Fruit fly (Drosophila melanogaster) whole organism, embryonic: ENCODE measurements around the gene Send2.
A peak's percentile ranks its signal among the peaks of the same experiment; 100 is the strongest.

ENCODE experiments used
- Blimp-1 ChIP-seq: fragments of 200-800 bp; sonication (Bioruptor generic); optimal IDR thresholded peaks from 3 replicates; lab custom pipeline; 2018; ENCODE audit warnings: missing biosample characterization, missing genetic modification characterization, mild to moderate bottlenecking, moderate library complexity, missing genetic modification reagents
- CG10462 ChIP-seq: fragments of 200-800 bp; sonication (Bioruptor generic); optimal IDR thresholded peaks from 2 replicates; lab custom pipeline; 2016; ENCODE audit warnings: missing biosample characterization, missing genetic modification characterization
- CG11456 ChIP-seq: fragments of 200-800 bp; sonication (Bioruptor generic); IDR thresholded peaks from 3 replicates; pipeline ENCODE4 v1.3.6; 2022; ENCODE audit warnings: missing biosample characterization, missing genetic modification characterization
- CG11504 ChIP-seq: fragments of 200-800 bp; sonication (Bioruptor generic); optimal IDR thresholded peaks from 3 replicates; lab custom pipeline; 2019; ENCODE audit warnings: missing biosample characterization, mild to moderate bottlenecking, missing genetic modification characterization, moderate library complexity
- CG11696 ChIP-seq: fragments of 200-800 bp; sonication (Bioruptor generic); IDR thresholded peaks from 2 replicates; pipeline ENCODE4 v1.3.6; 2022; ENCODE audit warnings: missing biosample characterization, missing genetic modification characterization
- CG12104 ChIP-seq: fragments of 200-800 bp; sonication (Bioruptor generic); optimal IDR thresholded peaks from 3 replicates; lab custom pipeline; 2016; ENCODE audit warnings: missing biosample characterization, missing genetic modification characterization
- CG12391 ChIP-seq: fragments of 200-800 bp; sonication (Bioruptor generic); optimal IDR thresholded peaks from 3 replicates; lab custom pipeline; 2018; ENCODE audit warnings: missing biosample characterization, mild to moderate bottlenecking, missing genetic modification characterization, moderate library complexity
- CG12769 ChIP-seq: fragments of 200-800 bp; sonication (Bioruptor generic); optimal IDR thresholded peaks from 2 replicates; lab custom pipeline; 2019; ENCODE audit warnings: missing biosample characterization, mild to moderate bottlenecking, missing genetic modification characterization, moderate library complexity
- CG13894 ChIP-seq: fragments of 200-800 bp; sonication (Bioruptor generic); optimal IDR thresholded peaks from 3 replicates; lab custom pipeline; 2018; ENCODE audit warnings: missing biosample characterization, mild to moderate bottlenecking, missing genetic modification characterization, moderate library complexity
- CG15601 ChIP-seq: fragments of 200-800 bp; sonication (Bioruptor generic); optimal IDR thresholded peaks from 3 replicates; lab custom pipeline; 2019; ENCODE audit warnings: missing biosample characterization, mild to moderate bottlenecking, missing genetic modification characterization, moderate library complexity
- CG17361 ChIP-seq: fragments of 200-800 bp; sonication (Bioruptor generic); IDR thresholded peaks from 3 replicates; pipeline ENCODE4 v1.3.6; 2022; ENCODE audit warnings: missing biosample characterization, missing genetic modification characterization
- CG18262 ChIP-seq: fragments of 200-800 bp; optimal IDR thresholded peaks from 3 replicates; lab custom pipeline; 2019; ENCODE audit warnings: missing biosample characterization, mild to moderate bottlenecking, missing genetic modification characterization, moderate library complexity
- CG2202 ChIP-seq: fragments of 200-800 bp; sonication (Bioruptor generic); optimal IDR thresholded peaks from 2 replicates; lab custom pipeline; 2018; ENCODE audit warnings: missing biosample characterization, mild to moderate bottlenecking, missing genetic modification characterization
- CG2889 ChIP-seq: fragments of 200-800 bp; sonication (Bioruptor generic); IDR thresholded peaks from 3 replicates; pipeline ENCODE4 v1.3.6; 2022; ENCODE audit warnings: missing biosample characterization, missing genetic modification characterization
- CG4282 ChIP-seq: fragments of 200-800 bp; sonication (Bioruptor generic); optimal IDR thresholded peaks from 2 replicates; lab custom pipeline; 2016; ENCODE audit warnings: missing biosample characterization, missing genetic modification characterization
- CG4424 ChIP-seq: fragments of 200-800 bp; sonication (Bioruptor generic); optimal IDR thresholded peaks from 3 replicates; lab custom pipeline; 2016; ENCODE audit warnings: missing biosample characterization, missing genetic modification characterization
- CG4820 ChIP-seq: fragments of 200-800 bp; sonication (Bioruptor generic); optimal IDR thresholded peaks from 3 replicates; lab custom pipeline; 2016; ENCODE audit warnings: missing biosample characterization, missing genetic modification characterization
- CG6791 ChIP-seq: fragments of 200-800 bp; sonication (Bioruptor generic); IDR thresholded peaks from 3 replicates; pipeline ENCODE4 v1.3.6; 2022; ENCODE audit warnings: missing biosample characterization, missing genetic modification characterization; ENCODE audit not compliant: partially characterized antibody
- CG7556 ChIP-seq: fragments of 200-800 bp; sonication (Bioruptor generic); optimal IDR thresholded peaks from 2 replicates; lab custom pipeline; 2017; ENCODE audit warnings: missing biosample characterization, mild to moderate bottlenecking, missing genetic modification characterization
- CG8089 ChIP-seq: fragments of 200-800 bp; sonication (Bioruptor generic); optimal IDR thresholded peaks from 3 replicates; lab custom pipeline; 2016; ENCODE audit warnings: missing biosample characterization, missing genetic modification characterization
- CG8765 ChIP-seq: fragments of 200-800 bp; sonication (Bioruptor generic); IDR thresholded peaks from 2 replicates; pipeline ENCODE4 v1.3.6; 2022; ENCODE audit warnings: missing biosample characterization, missing genetic modification characterization
- Dad ChIP-seq: fragments of 200-800 bp; sonication (Bioruptor generic); optimal IDR thresholded peaks from 3 replicates; lab custom pipeline; 2016; ENCODE audit warnings: missing biosample characterization, missing genetic modification characterization
- Dek ChIP-seq: fragments of 200-800 bp; sonication (Bioruptor generic); optimal IDR thresholded peaks from 3 replicates; lab custom pipeline; 2019; ENCODE audit warnings: missing biosample characterization, mild to moderate bottlenecking, missing genetic modification characterization, moderate library complexity
- Doc2 ChIP-seq: fragments of 200-800 bp; sonication (Bioruptor generic); IDR thresholded peaks from 2 replicates; pipeline ENCODE4 v1.3.6; 2022; ENCODE audit warnings: missing biosample characterization, missing genetic modification characterization
- Hey ChIP-seq: fragments of 200-800 bp; sonication (Bioruptor generic); optimal IDR thresholded peaks from 3 replicates; lab custom pipeline; 2018; ENCODE audit warnings: missing biosample characterization, mild to moderate bottlenecking, missing genetic modification characterization
- Lhr ChIP-seq: fragments of 200-800 bp; sonication (Bioruptor generic); optimal IDR thresholded peaks from 3 replicates; lab custom pipeline; 2017; ENCODE audit warnings: mild to moderate bottlenecking, missing biosample characterization, missing genetic modification reagents, missing genetic modification characterization
- Med ChIP-seq: fragments of 200-800 bp; sonication (Bioruptor generic); peaks from one replicate; lab custom pipeline; 2016; ENCODE audit warnings: missing biosample characterization, missing genetic modification characterization, mild to moderate bottlenecking, inconsistent platforms, moderate library complexity
- NK7.1 ChIP-seq: fragments of 200-800 bp; sonication (Bioruptor generic); optimal IDR thresholded peaks from 3 replicates; lab custom pipeline; 2016; ENCODE audit warnings: missing biosample characterization, missing genetic modification characterization
- Oaz ChIP-seq: fragments of 200-800 bp; sonication (Bioruptor generic); IDR thresholded peaks from 2 replicates; pipeline ENCODE4 v1.3.6; 2022; ENCODE audit warnings: missing biosample characterization, missing genetic modification characterization
- Pdp1 ChIP-seq, 2 experiments: fragments of 200-800 bp; sonication (Bioruptor generic); optimal IDR thresholded peaks; 3 replicates each; lab custom pipeline; 2016; ENCODE audit warnings: missing biosample characterization in 2 of 2, missing genetic modification characterization in 2 of 2, mild to moderate bottlenecking in 1 of 2, moderate library complexity in 1 of 2
- Ravus ChIP-seq: fragments of 200-800 bp; sonication (Bioruptor generic); IDR thresholded peaks from 2 replicates; pipeline ENCODE4 v1.3.6; 2022; ENCODE audit warnings: missing biosample characterization, missing genetic modification characterization
- TFAM ChIP-seq: fragments of 200-800 bp; sonication (Bioruptor generic); optimal IDR thresholded peaks from 2 replicates; lab custom pipeline; 2017; ENCODE audit warnings: missing biosample characterization, missing genetic modification characterization, inconsistent platforms
- Tbp ChIP-seq: fragments of >200 bp; optimal IDR thresholded peaks from 2 replicates; lab custom pipeline; 2018; ENCODE audit warnings: missing biosample characterization, missing genetic modification characterization
- Trl ChIP-seq, 3 experiments: fragments of >200 bp in 2 of 3; fragments of 200-800 bp in 1 of 3; sonication (Bioruptor generic) in 1 of 3; optimal IDR thresholded peaks; 2 replicates in 1 of 3; 3 replicates in 2 of 3; lab custom pipeline; 2016 to 2017; ENCODE audit warnings: missing biosample characterization in 1 of 3, missing genetic modification characterization in 1 of 3
- bigmax ChIP-seq: fragments of 200-800 bp; sonication (Bioruptor generic); optimal IDR thresholded peaks from 2 replicates; lab custom pipeline; 2018; ENCODE audit warnings: missing biosample characterization, mild to moderate bottlenecking, missing genetic modification characterization
- bsh ChIP-seq, 2 experiments: fragments of 200-800 bp; sonication (Bioruptor generic); optimal IDR thresholded peaks; 2 replicates each; lab custom pipeline; 2017 to 2018; ENCODE audit warnings: mild to moderate bottlenecking in 2 of 2, missing biosample characterization in 2 of 2, missing genetic modification characterization in 2 of 2, moderate library complexity in 1 of 2
- corto ChIP-seq: fragments of 200-800 bp; sonication (Bioruptor generic); optimal IDR thresholded peaks from 2 replicates; lab custom pipeline; 2016; ENCODE audit warnings: missing biosample characterization, mild to moderate bottlenecking, missing genetic modification characterization, moderate library complexity
- dan ChIP-seq: fragments of 200-800 bp; sonication (Bioruptor generic); IDR thresholded peaks from 2 replicates; pipeline ENCODE4 v1.3.6; 2022; ENCODE audit warnings: missing biosample characterization, missing genetic modification characterization
- dpn ChIP-seq, 2 experiments: fragments of 200-800 bp; sonication (Bioruptor generic); optimal IDR thresholded peaks; 3 replicates each; lab custom pipeline; 2016; ENCODE audit warnings: missing biosample characterization in 2 of 2, missing genetic modification characterization in 2 of 2
- fu2 ChIP-seq: fragments of 200-800 bp; sonication (Bioruptor generic); optimal IDR thresholded peaks from 2 replicates; lab custom pipeline; 2016; ENCODE audit warnings: missing biosample characterization, missing genetic modification characterization
- gt ChIP-seq: fragments of 200-800 bp; sonication (Bioruptor generic); IDR thresholded peaks from 2 replicates; pipeline ENCODE4 v1.3.6; 2022; ENCODE audit warnings: missing biosample characterization, missing genetic modification characterization
- kay ChIP-seq: fragments of 200-800 bp; sonication (Bioruptor generic); optimal IDR thresholded peaks from 2 replicates; lab custom pipeline; 2016; ENCODE audit warnings: missing biosample characterization, missing genetic modification characterization
- kni ChIP-seq: fragments of 200-800 bp; sonication (Bioruptor generic); optimal IDR thresholded peaks from 3 replicates; lab custom pipeline; 2017; ENCODE audit warnings: mild to moderate bottlenecking, missing biosample characterization, missing genetic modification reagents, missing genetic modification characterization
- lbe ChIP-seq: fragments of 200-800 bp; sonication (Bioruptor generic); optimal IDR thresholded peaks from 2 replicates; lab custom pipeline; 2016; ENCODE audit warnings: missing biosample characterization, mild to moderate bottlenecking, missing genetic modification characterization
- mam ChIP-seq: fragments of 200-800 bp; sonication (Bioruptor generic); optimal IDR thresholded peaks from 3 replicates; lab custom pipeline; 2016; ENCODE audit warnings: missing biosample characterization, missing genetic modification characterization
- pan ChIP-seq, 4 experiments: fragments of >200 bp in 3 of 4; fragments of 200-800 bp in 1 of 4; sonication (Bioruptor generic) in 1 of 4; optimal IDR thresholded peaks in 3 of 4; IDR thresholded peaks in 1 of 4; 2 replicates each; pipeline versions ENCODE4 v1.3.6 to Lab custom; 2017 to 2022; ENCODE audit warnings: missing biosample characterization in 2 of 4, missing genetic modification characterization in 2 of 4, mixed read lengths in 1 of 4
- peb ChIP-seq: fragments of 200-800 bp; sonication (Bioruptor generic); IDR thresholded peaks from 2 replicates; pipeline ENCODE4 v1.3.6; 2022; ENCODE audit warnings: missing biosample characterization, missing genetic modification characterization
- sna ChIP-seq: fragments of 200-800 bp; sonication (Bioruptor generic); IDR thresholded peaks from 2 replicates; pipeline ENCODE4 v1.3.6; 2022; ENCODE audit warnings: missing biosample characterization, missing genetic modification characterization; ENCODE audit not compliant: partially characterized antibody
- sr ChIP-seq: fragments of 200-800 bp; sonication (Bioruptor generic); IDR thresholded peaks from 3 replicates; pipeline ENCODE4 v1.3.6; 2022; ENCODE audit warnings: missing biosample characterization, missing genetic modification characterization
- sug ChIP-seq: fragments of 200-800 bp; optimal IDR thresholded peaks from 2 replicates; lab custom pipeline; 2019; ENCODE audit warnings: missing biosample characterization, mild to moderate bottlenecking, missing genetic modification characterization, moderate library complexity

Send2 gene

DNA sequence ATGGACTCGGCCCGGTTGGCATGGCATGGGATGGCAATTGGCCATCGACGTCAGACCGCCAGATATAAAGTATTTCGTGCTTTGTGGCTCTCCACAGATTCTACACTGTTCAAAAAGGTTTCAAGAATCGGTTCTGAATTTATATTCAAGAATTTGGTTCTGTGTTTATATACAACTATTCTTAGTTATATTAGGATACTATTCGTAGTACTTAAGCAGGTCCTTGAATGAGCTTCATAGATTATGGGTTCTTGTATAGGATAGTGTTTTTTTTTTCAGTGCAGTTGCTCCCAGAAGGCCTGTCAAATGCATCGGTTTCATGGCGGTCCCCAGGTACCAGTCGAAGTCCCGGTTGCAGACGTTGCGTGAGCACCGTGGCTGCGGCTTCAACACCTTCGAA lies 40.0 kb upstream of the Send2 start (continued):
- TF ChIP-seq CG17361 (GFP tag; lab: Robert Waterston, UW) (peak; percentile 21; the same call in 1 of the 3 replicates), CG13894 (no peak), Ravus (GFP tag; lab: Robert Waterston, UW) (no peak), gt (0 out of 2 replicates have a peak, but pooled peaks have one; percentile 18), CG11696 (GFP tag; lab: Robert Waterston, UW) (no peak), bigmax (no peak), CG4820 (GFP tag; lab: Kevin White, UChicago) (peak; percentile 35), CG4424 (peak; percentile 21), NK7.1 (GFP tag; lab: Kevin White, UChicago) (no peak), CG12391 (tag; lab: Kevin White, UChicago) (peak; percentile 7), TFAM (GFP tag; lab: Kevin White, UChicago) (no peak), bsh (GFP tag; optimal IDR thresholded peaks at IDR 0.05; lab: Kevin White, UChicago) (peak; percentile 38 to 81), peb (no peak), CG2202 (tag; lab: Kevin White, UChicago) (no peak), Dad (no peak), Hey (tag; lab: Kevin White, UChicago) (no peak), Doc2 (GFP tag; lab: Robert Waterston, UW) (no peak), CG7556 (no peak), CG6791 (GFP tag; lab: Robert Waterston, UW) (no peak), Lhr (GFP tag; lab: Kevin White, UChicago) (no peak), mam (GFP tag; lab: Kevin White, UChicago) (no peak), CG11504 (tag; lab: Kevin White, UChicago) (peak; percentile 16), CG10462 (GFP tag; lab: Kevin White, UChicago) (no peak), Dek (no peak), CG12104 (GFP tag; lab: Kevin White, UChicago) (no peak), CG18262 (tag; lab: Kevin White, UChicago) (peak; percentile 45), sug (tag; lab: Kevin White, UChicago) (no peak), Blimp-1 (GFP tag; lab: Kevin White, UChicago) (peak; percentile 33), Oaz (no peak), Pdp1 (GFP tag; optimal IDR thresholded peaks at IDR 0.05; lab: Kevin White, UChicago) (peak in 1 of 2 experiments; percentile 14), kni (no peak), Med (peak; percentile 69), lbe (GFP tag; lab: Kevin White, UChicago) (peak; percentile 93), CG8089 (no peak), Trl (optimal IDR thresholded peaks at IDR 0.05; lab: Kevin White, UChicago) (no peak), Trl (GFP tag; optimal IDR thresholded peaks at IDR 0.05; lab: Kevin White, UChicago) (no peak), CG4282 (no peak), CG15601 (no peak), dan (GFP tag; lab: Robert Waterston, UW) (0 out of 2 replicates have a peak, but pooled peaks have one; percentile 16), Tbp (GFP tag; lab: Kevin White, UChicago) (no peak), sr (GFP tag; lab: Robert Waterston, UW) (no peak), pan (optimal IDR thresholded peaks at IDR 0.05; lab: Kevin White, UChicago) (no peak), pan (GFP tag; optimal IDR thresholded peaks at IDR 0.05 in 1 of 2, IDR thresholded peaks at IDR 0.05 in 1 of 2) (no peak), fu2 (GFP tag; lab: Kevin White, UChicago) (no peak), CG2889 (GFP tag; lab: Robert Waterston, UW) (no peak), sna (GFP tag; lab: Robert Waterston, UW) (no peak), dpn (GFP tag; optimal IDR thresholded peaks at IDR 0.05; lab: Kevin White, UChicago) (no peak), CG8765 (GFP tag; lab: Robert Waterston, UW) (0 out of 2 replicates have a peak, but pooled peaks have one; percentile 14), CG11456 (no peak), CG12769 (tag; lab: Kevin White, UChicago) (no peak), kay (GFP tag; lab: Kevin White, UChicago) (no peak), corto (GFP tag; lab: Kevin White, UChicago) (peak; percentile 93)
